ENCODE assay signal across 1 fruit fly cellular context in genomic region chrX:5690651-5691379, dm6.
A peak's percentile ranks its signal among the peaks of the same experiment; 100 is the strongest.
TF ChIP-seq lines count a peak whose summit lies in the region.

No protein-coding gene starts in this region.

TF ChIP-seq in whole organism, embryonic, 481 proteins besides CTCF, POLR2A, EP300 and RAD21 (continued from another document):
- no peak for TF ChIP-seq CG15514 (GFP tag; optimal IDR thresholded peaks at IDR 0.05; lab: Kevin White, UChicago)
- TF ChIP-seq crol (GFP tag; IDR thresholded peaks at IDR 0.05; lab: Robert Waterston, UW) = peak; percentile 42
- TF ChIP-seq HLH4C (GFP tag; IDR thresholded peaks at IDR 0.05; lab: Robert Waterston, UW; ENCODE audit: partially characterized antibody) = peak; percentile 53; the same call in 2 of the 3 replicates
- TF ChIP-seq chinmo (GFP tag; IDR thresholded peaks at IDR 0.05; lab: Robert Waterston, UW; ENCODE audit: partially characterized antibody) = peak; percentile 53; the same call in 1 of the 4 replicates
- no peak for TF ChIP-seq gro (GFP tag; optimal IDR thresholded peaks at IDR 0.05; lab: Kevin White, UChicago)
- 0 out of 3 replicates have a peak, but pooled peaks have one; percentile 27 for TF ChIP-seq knrl (GFP tag; IDR thresholded peaks at IDR 0.05; lab: Robert Waterston, UW; ENCODE audit: partially characterized antibody)
- no peak for TF ChIP-seq Usf (GFP tag; optimal IDR thresholded peaks at IDR 0.05; lab: Kevin White, UChicago)
- no peak for TF ChIP-seq CG32772 (GFP tag; IDR thresholded peaks at IDR 0.05; lab: Robert Waterston, UW)
- peak; percentile 48; the same call in 1 of the 3 replicates for TF ChIP-seq CG16813 (GFP tag; IDR thresholded peaks at IDR 0.05; lab: Robert Waterston, UW; ENCODE audit: partially characterized antibody)
- no peak for TF ChIP-seq CG2678 (tag; optimal IDR thresholded peaks at IDR 0.05; lab: Kevin White, UChicago)
- peak; percentile 32 for TF ChIP-seq CG13287 (GFP tag; IDR thresholded peaks at IDR 0.05; lab: Robert Waterston, UW; ENCODE audit: partially characterized antibody)
- TF ChIP-seq Bgb (GFP tag; IDR thresholded peaks at IDR 0.05; lab: Robert Waterston, UW; ENCODE audit: partially characterized antibody) = peak; percentile 44
- no peak for TF ChIP-seq trh (GFP tag; optimal IDR thresholded peaks at IDR 0.05; lab: Kevin White, UChicago)
- TF ChIP-seq sd (tag; optimal IDR thresholded peaks at IDR 0.05; lab: Kevin White, UChicago) = peak; percentile 31
- TF ChIP-seq D (optimal IDR thresholded peaks at IDR 0.05; lab: Kevin White, UChicago) = no peak
- TF ChIP-seq D (GFP tag; optimal IDR thresholded peaks at IDR 0.05; lab: Kevin White, UChicago) = no peak
- no peak for TF ChIP-seq cato (GFP tag; optimal IDR thresholded peaks at IDR 0.05; lab: Kevin White, UChicago; ENCODE audit: borderline replicate concordance)
- TF ChIP-seq CG10959 (GFP tag; IDR thresholded peaks at IDR 0.05; lab: Robert Waterston, UW) = peak; percentile 90
- TF ChIP-seq Opbp (GFP tag; IDR thresholded peaks at IDR 0.05; lab: Robert Waterston, UW; ENCODE audit: partially characterized antibody) = 0 out of 3 replicates have a peak, but pooled peaks have one; percentile 23
- peak; percentile 70 for TF ChIP-seq Sry-δ (GFP tag; optimal IDR thresholded peaks at IDR 0.05; lab: Kevin White, UChicago)
- peak; percentile 86 for TF ChIP-seq cg (GFP tag; optimal IDR thresholded peaks at IDR 0.05; lab: Kevin White, UChicago)
- no peak for TF ChIP-seq CG2875 (GFP tag; optimal IDR thresholded peaks at IDR 0.05; lab: Kevin White, UChicago)
- TF ChIP-seq CG10654 (GFP tag; optimal IDR thresholded peaks at IDR 0.05; lab: Kevin White, UChicago) = no peak
- no peak for TF ChIP-seq jigr1 (GFP tag; IDR thresholded peaks at IDR 0.05; lab: Robert Waterston, UW)
- no peak for TF ChIP-seq jing (GFP tag; optimal IDR thresholded peaks at IDR 0.05; lab: Kevin White, UChicago)
- 0 out of 3 replicates have a peak, but pooled peaks have one; percentile 12 for TF ChIP-seq vnd (GFP tag; IDR thresholded peaks at IDR 0.05; lab: Robert Waterston, UW; ENCODE audit: partially characterized antibody)
- no peak for TF ChIP-seq odd (GFP tag; optimal IDR thresholded peaks at IDR 0.05; lab: Kevin White, UChicago)
- TF ChIP-seq CG6791 (GFP tag; IDR thresholded peaks at IDR 0.05; lab: Robert Waterston, UW; ENCODE audit: partially characterized antibody) = 0 out of 3 replicates have a peak, but pooled peaks have one; percentile 49
- TF ChIP-seq dysf (GFP tag; IDR thresholded peaks at IDR 0.05; lab: Robert Waterston, UW) = peak; percentile 16; the same call in 1 of the 3 replicates
- TF ChIP-seq CG8478 (optimal IDR thresholded peaks at IDR 0.05; lab: Kevin White, UChicago) = peak; percentile 88
- TF ChIP-seq Xrp1 (GFP tag; IDR thresholded peaks at IDR 0.05; lab: Robert Waterston, UW) = no peak
- no peak for TF ChIP-seq CG8388 (GFP tag; optimal IDR thresholded peaks at IDR 0.05; lab: Kevin White, UChicago)
- no peak for TF ChIP-seq lola (GFP tag; optimal IDR thresholded peaks at IDR 0.05; lab: Kevin White, UChicago)
- TF ChIP-seq sqz (GFP tag; optimal IDR thresholded peaks at IDR 0.05; lab: Kevin White, UChicago) = no peak
- TF ChIP-seq pb (GFP tag; optimal IDR thresholded peaks at IDR 0.05; lab: Kevin White, UChicago) = peak; percentile 0
- no peak for TF ChIP-seq ken (GFP tag; IDR thresholded peaks at IDR 0.05; lab: Robert Waterston, UW)
- TF ChIP-seq CG4820 (GFP tag; optimal IDR thresholded peaks at IDR 0.05; lab: Kevin White, UChicago) = no peak
- TF ChIP-seq CG31365 (tag; optimal IDR thresholded peaks at IDR 0.05; lab: Kevin White, UChicago) = no peak
- TF ChIP-seq amos (GFP tag; IDR thresholded peaks at IDR 0.05; lab: Robert Waterston, UW; ENCODE audit: partially characterized antibody) = peak; percentile 59
- TF ChIP-seq Sry-β (GFP tag; optimal IDR thresholded peaks at IDR 0.05; lab: Kevin White, UChicago) = no peak
- no peak for TF ChIP-seq Hand (GFP tag; optimal IDR thresholded peaks at IDR 0.05; lab: Kevin White, UChicago)
